Fruit fly (Drosophila melanogaster) whole organism, embryonic: Measurements from ENCODE around the gene CG7912.

ENCODE experiments used
- Atf3 ChIP-seq: fragments of 200-800 bp; sonication (Bioruptor generic); optimal IDR thresholded peaks from 3 replicates; lab custom pipeline; 2016; ENCODE audit warnings: missing biosample characterization, missing genetic modification characterization
- CG12744 ChIP-seq: fragments of 200-800 bp; sonication (Bioruptor generic); optimal IDR thresholded peaks from 2 replicates; lab custom pipeline; 2016; ENCODE audit warnings: missing biosample characterization, missing genetic modification characterization
- CG12769 ChIP-seq: fragments of 200-800 bp; sonication (Bioruptor generic); optimal IDR thresholded peaks from 2 replicates; lab custom pipeline; 2019; ENCODE audit warnings: missing biosample characterization, mild to moderate bottlenecking, missing genetic modification characterization, moderate library complexity
- CG13894 ChIP-seq: fragments of 200-800 bp; sonication (Bioruptor generic); optimal IDR thresholded peaks from 3 replicates; lab custom pipeline; 2018; ENCODE audit warnings: missing biosample characterization, mild to moderate bottlenecking, missing genetic modification characterization, moderate library complexity
- CG18011 ChIP-seq: fragments of 200-800 bp; sonication (Bioruptor generic); optimal IDR thresholded peaks from 2 replicates; lab custom pipeline; 2017; ENCODE audit warnings: missing biosample characterization, missing genetic modification characterization, mild to moderate bottlenecking, moderate library complexity, missing genotype
- CG2889 ChIP-seq: fragments of 200-800 bp; sonication (Bioruptor generic); IDR thresholded peaks from 3 replicates; pipeline ENCODE4 v1.3.6; 2022; ENCODE audit warnings: missing biosample characterization, missing genetic modification characterization
- CG30020 ChIP-seq: fragments of 200-800 bp; optimal IDR thresholded peaks from 2 replicates; lab custom pipeline; 2019; ENCODE audit warnings: missing biosample characterization, mild to moderate bottlenecking, missing genetic modification characterization, moderate library complexity
- CG34224 ChIP-seq: fragments of 200-800 bp; sonication (Bioruptor generic); IDR thresholded peaks from 3 replicates; pipeline ENCODE4 v1.3.6; 2022; ENCODE audit warnings: missing biosample characterization, missing genetic modification characterization; ENCODE audit not compliant: partially characterized antibody
- CG34422 ChIP-seq: fragments of 200-800 bp; sonication (Bioruptor generic); IDR thresholded peaks from 3 replicates; pipeline ENCODE4 v1.3.6; 2022; ENCODE audit warnings: missing biosample characterization, missing genetic modification characterization
- CG4424 ChIP-seq: fragments of 200-800 bp; sonication (Bioruptor generic); optimal IDR thresholded peaks from 3 replicates; lab custom pipeline; 2016; ENCODE audit warnings: missing biosample characterization, missing genetic modification characterization
- CG6683 ChIP-seq: fragments of 200-800 bp; sonication (Bioruptor generic); optimal IDR thresholded peaks from 2 replicates; lab custom pipeline; 2017; ENCODE audit warnings: missing biosample characterization, mild to moderate bottlenecking, missing genetic modification characterization, missing genetic modification reagents
- D19A ChIP-seq: fragments of 200-800 bp; optimal IDR thresholded peaks from 3 replicates; lab custom pipeline; 2019; ENCODE audit warnings: missing biosample characterization, mild to moderate bottlenecking, missing genetic modification characterization, moderate library complexity
- Eip74EF ChIP-seq, 2 experiments: fragments of 200-800 bp in 1 of 2; fragments of >200 bp in 1 of 2; sonication (Bioruptor generic) in 1 of 2; optimal IDR thresholded peaks; 2 replicates each; lab custom pipeline; 2017 to 2019; ENCODE audit warnings: missing biosample characterization in 2 of 2, missing genetic modification characterization in 2 of 2, mild to moderate bottlenecking in 1 of 2, moderate library complexity in 1 of 2
- Fer1 ChIP-seq: fragments of 200-800 bp; sonication (Bioruptor generic); optimal IDR thresholded peaks from 2 replicates; lab custom pipeline; 2017; ENCODE audit warnings: missing biosample characterization, mild to moderate bottlenecking, missing genetic modification characterization
- HmgZ ChIP-seq: fragments of 200-800 bp; sonication (Bioruptor generic); optimal IDR thresholded peaks from 2 replicates; lab custom pipeline; 2018; ENCODE audit warnings: missing biosample characterization, mild to moderate bottlenecking, missing genetic modification characterization
- Hmr ChIP-seq: fragments of 200-800 bp; sonication (Bioruptor generic); optimal IDR thresholded peaks from 3 replicates; lab custom pipeline; 2017; ENCODE audit warnings: mild to moderate bottlenecking, missing biosample characterization, missing genetic modification reagents, missing genetic modification characterization
- Hsf ChIP-seq: fragments of 200-800 bp; sonication (Bioruptor generic); optimal IDR thresholded peaks from 3 replicates; lab custom pipeline; 2016; ENCODE audit warnings: missing biosample characterization, missing genetic modification characterization
- NC2α ChIP-seq: fragments of 200-800 bp; sonication (Bioruptor generic); optimal IDR thresholded peaks from 2 replicates; lab custom pipeline; 2016; ENCODE audit warnings: missing biosample characterization, missing genetic modification characterization
- Nf-YC ChIP-seq: fragments of 200-800 bp; optimal IDR thresholded peaks from 3 replicates; lab custom pipeline; 2019; ENCODE audit warnings: missing biosample characterization, mild to moderate bottlenecking, missing genetic modification characterization, moderate library complexity
- NfI ChIP-seq: fragments of 200-800 bp; sonication (Bioruptor generic); optimal IDR thresholded peaks from 3 replicates; lab custom pipeline; 2018; ENCODE audit warnings: missing biosample characterization, mild to moderate bottlenecking, missing genetic modification characterization, moderate library complexity
- Oaz ChIP-seq: fragments of 200-800 bp; sonication (Bioruptor generic); IDR thresholded peaks from 2 replicates; pipeline ENCODE4 v1.3.6; 2022; ENCODE audit warnings: missing biosample characterization, missing genetic modification characterization
- Rfx ChIP-seq: fragments of 200-800 bp; sonication (Bioruptor generic); IDR thresholded peaks from 2 replicates; pipeline ENCODE4 v1.3.6; 2022; ENCODE audit warnings: missing biosample characterization, missing genetic modification characterization
- Side ChIP-seq: fragments of 200-800 bp; sonication (Bioruptor generic); optimal IDR thresholded peaks from 2 replicates; lab custom pipeline; 2016; ENCODE audit warnings: missing biosample characterization, missing genetic modification characterization
- Sry-δ ChIP-seq: fragments of 200-800 bp; sonication (Bioruptor generic); optimal IDR thresholded peaks from 2 replicates; lab custom pipeline; 2016; ENCODE audit warnings: missing biosample characterization, missing genetic modification characterization
- Ssrp ChIP-seq: fragments of 200-800 bp; sonication (Bioruptor generic); optimal IDR thresholded peaks from 2 replicates; lab custom pipeline; 2018; ENCODE audit warnings: missing biosample characterization, mild to moderate bottlenecking, missing genetic modification characterization, moderate library complexity
- bowl ChIP-seq: fragments of 200-800 bp; sonication (Bioruptor generic); IDR thresholded peaks from 2 replicates; pipeline ENCODE4 v1.3.6; 2022; ENCODE audit warnings: missing biosample characterization, missing genetic modification characterization
- cato ChIP-seq: fragments of 200-800 bp; sonication (Bioruptor generic); optimal IDR thresholded peaks from 2 replicates; lab custom pipeline; 2016; ENCODE audit warnings: missing biosample characterization, missing genetic modification characterization, borderline replicate concordance
- dm ChIP-seq: fragments of 200-800 bp; sonication (Bioruptor generic); optimal IDR thresholded peaks from 3 replicates; lab custom pipeline; 2016; ENCODE audit warnings: missing biosample characterization, missing genetic modification characterization
- fu2 ChIP-seq: fragments of 200-800 bp; sonication (Bioruptor generic); optimal IDR thresholded peaks from 2 replicates; lab custom pipeline; 2016; ENCODE audit warnings: missing biosample characterization, missing genetic modification characterization
- inv ChIP-seq: fragments of 200-800 bp; sonication (Bioruptor generic); IDR thresholded peaks from 2 replicates; pipeline ENCODE4 v1.3.6; 2022; ENCODE audit warnings: missing biosample characterization, missing genetic modification characterization; ENCODE audit not compliant: partially characterized antibody
- kay ChIP-seq: fragments of 200-800 bp; sonication (Bioruptor generic); optimal IDR thresholded peaks from 2 replicates; lab custom pipeline; 2016; ENCODE audit warnings: missing biosample characterization, missing genetic modification characterization
- lmd ChIP-seq: fragments of 200-800 bp; sonication (Bioruptor generic); IDR thresholded peaks from 2 replicates; pipeline ENCODE4 v1.3.6; 2022; ENCODE audit warnings: missing biosample characterization, missing genetic modification characterization
- mld ChIP-seq: fragments of 200-800 bp; sonication (Bioruptor generic); IDR thresholded peaks from 3 replicates; pipeline ENCODE4 v1.3.6; 2022; ENCODE audit warnings: missing biosample characterization, missing genetic modification characterization; ENCODE audit not compliant: partially characterized antibody
- nerfin-1 ChIP-seq: fragments of 200-800 bp; sonication (Bioruptor generic); optimal IDR thresholded peaks from 3 replicates; lab custom pipeline; 2019; ENCODE audit warnings: missing biosample characterization, mild to moderate bottlenecking, missing genetic modification characterization, moderate library complexity
- slp2 ChIP-seq: fragments of 200-800 bp; sonication (Bioruptor generic); optimal IDR thresholded peaks from 2 replicates; lab custom pipeline; 2016; ENCODE audit warnings: missing biosample characterization, missing genetic modification characterization
- so ChIP-seq: fragments of 200-800 bp; sonication (Bioruptor generic); IDR thresholded peaks from 3 replicates; pipeline ENCODE4 v1.3.6; 2022; ENCODE audit warnings: missing biosample characterization, missing genetic modification characterization
- sqz ChIP-seq: fragments of 200-800 bp; sonication (Bioruptor generic); optimal IDR thresholded peaks from 3 replicates; lab custom pipeline; 2018; ENCODE audit warnings: missing biosample characterization, mild to moderate bottlenecking, missing genetic modification characterization
- unc-4 ChIP-seq: fragments of 200-800 bp; sonication (Bioruptor generic); IDR thresholded peaks from 2 replicates; pipeline ENCODE4 v1.3.6; 2022; ENCODE audit warnings: missing biosample characterization, missing genetic modification characterization; ENCODE audit not compliant: partially characterized antibody
- usp ChIP-seq: fragments of >200 bp; optimal IDR thresholded peaks from 2 replicates; lab custom pipeline; 2017; ENCODE audit warnings: missing biosample characterization, missing genetic modification characterization
- z ChIP-seq: fragments of 200-800 bp; sonication (Bioruptor generic); IDR thresholded peaks from 3 replicates; pipeline ENCODE4 v1.3.6; 2022; ENCODE audit warnings: missing biosample characterization, missing genetic modification characterization
- zfh2 ChIP-seq: fragments of 200-800 bp; sonication (Bioruptor generic); optimal IDR thresholded peaks from 2 replicates; lab custom pipeline; 2016; ENCODE audit warnings: missing biosample characterization, missing genetic modification characterization

Gene CG7912

DNA sequence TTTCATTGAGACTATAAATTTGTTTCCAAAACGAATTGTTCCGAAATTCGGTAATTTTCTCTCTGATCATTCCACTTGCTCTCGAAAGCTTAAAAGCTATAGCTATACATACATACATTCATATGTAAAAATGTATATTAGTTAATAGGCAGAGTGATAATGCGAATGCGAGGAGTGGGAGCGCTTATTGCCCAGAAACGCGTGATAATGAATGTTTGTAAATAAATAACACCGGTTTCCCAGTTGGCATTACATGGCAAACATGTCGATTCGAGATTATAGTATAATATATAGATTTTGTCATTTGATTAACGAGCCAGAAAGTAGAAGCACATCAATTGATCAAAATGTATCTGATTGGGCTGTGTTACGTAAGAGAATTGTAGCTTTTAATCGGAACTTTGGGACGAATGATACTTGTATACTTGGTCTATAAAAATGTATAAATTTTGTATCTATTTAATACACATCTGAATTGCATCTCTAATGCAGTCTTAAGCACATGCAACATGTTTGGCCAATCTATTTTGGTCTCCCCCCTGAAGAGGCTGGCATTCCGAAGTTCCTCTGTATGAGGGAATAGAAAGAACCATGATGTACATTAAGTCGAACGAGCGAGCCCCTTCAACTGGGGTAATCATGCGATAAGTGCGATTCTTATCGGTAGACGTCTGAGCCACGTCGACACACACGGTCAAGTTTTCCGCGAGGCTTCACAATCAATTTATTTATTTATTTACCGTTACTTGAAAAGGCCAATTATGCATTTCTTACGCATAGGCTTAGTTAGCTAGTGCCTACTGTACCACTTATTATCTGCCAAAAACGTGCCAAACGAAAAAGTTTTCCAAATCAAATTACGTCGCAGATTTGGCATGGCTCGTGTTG, 3.9 kb upstream of the CG7912 start (continued):
- TF ChIP-seq CG34224 (GFP tag; lab: Robert Waterston, UW) (no peak), zfh2 (GFP tag; lab: Kevin White, UChicago) (no peak), cato (GFP tag; lab: Kevin White, UChicago) (no peak), Sry-δ (no peak), slp2 (GFP tag; lab: Kevin White, UChicago) (no peak), CG2889 (GFP tag; lab: Robert Waterston, UW) (no peak), sqz (GFP tag; lab: Kevin White, UChicago) (no peak), Atf3 (GFP tag; lab: Kevin White, UChicago) (no peak), kay (GFP tag; lab: Kevin White, UChicago) (no peak), lmd (peak; percentile 42; the same call in 1 of the 2 replicates), D19A (no peak), usp (GFP tag; lab: Kevin White, UChicago) (no peak), dm (GFP tag; lab: Kevin White, UChicago) (no peak), NC2α (GFP tag; lab: Kevin White, UChicago) (no peak), Ssrp (tag; lab: Kevin White, UChicago) (no peak), so (GFP tag; lab: Robert Waterston, UW) (no peak), fu2 (no peak), mld (GFP tag; lab: Robert Waterston, UW) (no peak), CG34422 (GFP tag; lab: Robert Waterston, UW) (no peak), CG12769 (tag; lab: Kevin White, UChicago) (no peak), CG4424 (GFP tag; lab: Kevin White, UChicago) (no peak), CG12744 (GFP tag; lab: Kevin White, UChicago) (no peak), bowl (GFP tag; lab: Robert Waterston, UW) (no peak), Nf-YC (tag; lab: Kevin White, UChicago) (no peak), z (GFP tag; lab: Robert Waterston, UW) (no peak), nerfin-1 (tag; lab: Kevin White, UChicago) (no peak), CG6683 (no peak), Rfx (GFP tag; lab: Robert Waterston, UW) (peak; percentile 65), CG18011 (GFP tag; lab: Kevin White, UChicago) (no peak), inv (no peak), Hsf (GFP tag; lab: Kevin White, UChicago) (no peak), CG30020 (no peak), Fer1 (GFP tag; lab: Kevin White, UChicago) (no peak), Hmr (GFP tag; lab: Kevin White, UChicago) (peak; percentile 11), unc-4 (GFP tag; lab: Robert Waterston, UW) (no peak), Eip74EF (GFP tag; optimal IDR thresholded peaks at IDR 0.05; lab: Kevin White, UChicago) (no peak), HmgZ (tag; lab: Kevin White, UChicago) (no peak), NfI (no peak), CG13894 (no peak), Side (GFP tag; lab: Kevin White, UChicago) (no peak), Oaz (GFP tag; lab: Robert Waterston, UW) (no peak)
